Fruit fly (Drosophila melanogaster): Measurements from ENCODE around the gene Zasp66.

dm6 chr3L:8683773-8684172 lies 59.6 kb downstream of the Zasp66 start:
- no peak for TF ChIP-seq CG15710 (tag; optimal IDR thresholded peaks at IDR 0.05)
- TF ChIP-seq D1 (tag; optimal IDR thresholded peaks at IDR 0.05): no peak
- no peak for TF ChIP-seq EcR (GFP tag; optimal IDR thresholded peaks at IDR 0.05)
- no peak for TF ChIP-seq CG12605 (GFP tag; IDR thresholded peaks at IDR 0.05)
- TF ChIP-seq CG8301 (tag; optimal IDR thresholded peaks at IDR 0.05): no peak
- TF ChIP-seq Snoo (tag; optimal IDR thresholded peaks at IDR 0.05): no peak
- no peak for TF ChIP-seq CG17806 (tag; optimal IDR thresholded peaks at IDR 0.05)
- 0 out of 3 replicates have a peak, but pooled peaks have one; percentile 37 for TF ChIP-seq fd96Ca (GFP tag; IDR thresholded peaks at IDR 0.05)
- TF ChIP-seq CG13204 (GFP tag; optimal IDR thresholded peaks at IDR 0.05): no peak

Data from whole organism, pupa.